Fruit fly (Drosophila melanogaster) whole organism, prepupa: ENCODE results near the gene CG9609.

Experiments used
- CG10631 ChIP-seq: fragments of 200-800 bp; sonication (Bioruptor generic); optimal IDR thresholded peaks from 2 replicates; lab custom pipeline; 2016; ENCODE audit warnings: missing biosample characterization, missing genetic modification characterization
- CG10669 ChIP-seq: fragments of 200-800 bp; sonication (Bioruptor generic); optimal IDR thresholded peaks from 3 replicates; lab custom pipeline; 2018; ENCODE audit warnings: missing biosample characterization, mild to moderate bottlenecking, missing genetic modification characterization, moderate library complexity
- CG11902 ChIP-seq: fragments of 200-800 bp; sonication (Bioruptor generic); optimal IDR thresholded peaks from 3 replicates; lab custom pipeline; 2016; ENCODE audit warnings: missing biosample characterization, missing genetic modification characterization
- CG15336 ChIP-seq: fragments of 200-800 bp; sonication (Bioruptor generic); IDR thresholded peaks from 2 replicates; pipeline ENCODE4 v1.3.6; 2022; ENCODE audit warnings: missing biosample characterization, missing genetic modification characterization
- CG1621 ChIP-seq: fragments of 200-800 bp; sonication (Bioruptor generic); optimal IDR thresholded peaks from 3 replicates; lab custom pipeline; 2018; ENCODE audit warnings: missing biosample characterization, mild to moderate bottlenecking, missing genetic modification characterization
- CG16779 ChIP-seq: fragments of 200-800 bp; sonication (Bioruptor generic); optimal IDR thresholded peaks from 3 replicates; lab custom pipeline; 2017; ENCODE audit warnings: missing biosample characterization, mild to moderate bottlenecking, missing genetic modification characterization
- CG32006 ChIP-seq: fragments of 200-800 bp; sonication (Bioruptor generic); optimal IDR thresholded peaks from 3 replicates; lab custom pipeline; 2017; ENCODE audit warnings: missing biosample characterization, mild to moderate bottlenecking, missing genetic modification characterization
- CG3919 ChIP-seq: fragments of 200-800 bp; sonication (Bioruptor generic); optimal IDR thresholded peaks from 3 replicates; lab custom pipeline; 2016; ENCODE audit warnings: missing biosample characterization, missing genetic modification characterization
- CG4318 ChIP-seq: fragments of 200-800 bp; sonication (Bioruptor generic); optimal IDR thresholded peaks from 3 replicates; lab custom pipeline; 2017; ENCODE audit warnings: missing biosample characterization, mild to moderate bottlenecking, missing genetic modification characterization
- CG6163 ChIP-seq: fragments of 200-800 bp; sonication (Bioruptor generic); IDR thresholded peaks from 3 replicates; pipeline ENCODE4 v1.3.6; 2022; ENCODE audit warnings: missing biosample characterization, missing genetic modification characterization
- CG6792 ChIP-seq: fragments of 200-800 bp; sonication (Bioruptor generic); optimal IDR thresholded peaks from 3 replicates; lab custom pipeline; 2016; ENCODE audit warnings: missing biosample characterization, missing genetic modification characterization
- CG6808 ChIP-seq: fragments of 200-800 bp; sonication (Bioruptor generic); optimal IDR thresholded peaks from 3 replicates; lab custom pipeline; 2017; ENCODE audit warnings: missing biosample characterization, missing genetic modification characterization, mild to moderate bottlenecking, moderate library complexity, missing genetic modification reagents
- CG6854 ChIP-seq: fragments of 200-800 bp; sonication (Bioruptor generic); optimal IDR thresholded peaks from 2 replicates; lab custom pipeline; 2017; ENCODE audit warnings: missing biosample characterization, mild to moderate bottlenecking, missing genetic modification characterization
- CG7368 ChIP-seq: fragments of 200-800 bp; sonication (Bioruptor generic); optimal IDR thresholded peaks from 3 replicates; lab custom pipeline; 2016; ENCODE audit warnings: missing biosample characterization, missing genetic modification characterization
- CG8119 ChIP-seq: fragments of 200-800 bp; sonication (Bioruptor generic); IDR thresholded peaks from 3 replicates; pipeline ENCODE4 v1.3.6; 2022; ENCODE audit warnings: missing biosample characterization, missing genetic modification characterization
- CG8632 ChIP-seq: fragments of 200-800 bp; sonication (Bioruptor generic); optimal IDR thresholded peaks from 3 replicates; lab custom pipeline; 2016; ENCODE audit warnings: missing biosample characterization, missing genetic modification characterization
- Eip75B ChIP-seq: fragments of 200-800 bp; sonication (Bioruptor generic); optimal IDR thresholded peaks from 3 replicates; lab custom pipeline; 2016; ENCODE audit warnings: missing biosample characterization, missing genetic modification characterization
- Eip78C ChIP-seq: fragments of 200-800 bp; sonication (Bioruptor generic); peaks from one replicate; lab custom pipeline; 2016; ENCODE audit warnings: missing biosample characterization, missing genetic modification characterization
- Ets21C ChIP-seq: fragments of 200-800 bp; sonication (Bioruptor generic); optimal IDR thresholded peaks from 3 replicates; lab custom pipeline; 2016; ENCODE audit warnings: missing biosample characterization, missing genetic modification characterization
- Ets96B ChIP-seq: fragments of 200-800 bp; optimal IDR thresholded peaks from 2 replicates; lab custom pipeline; 2019; ENCODE audit warnings: missing biosample characterization, mild to moderate bottlenecking, missing genetic modification characterization, moderate library complexity
- Hr38 ChIP-seq: sonication (Bioruptor generic); optimal IDR thresholded peaks from 2 replicates; lab custom pipeline; 2016; ENCODE audit warnings: missing biosample characterization, missing genetic modification characterization
- OdsH ChIP-seq: fragments of 200-800 bp; sonication (Bioruptor generic); optimal IDR thresholded peaks from 3 replicates; lab custom pipeline; 2016; ENCODE audit warnings: missing biosample characterization, missing genetic modification characterization
- Smox ChIP-seq: fragments of 200-800 bp; sonication (Bioruptor generic); optimal IDR thresholded peaks from 3 replicates; lab custom pipeline; 2016; ENCODE audit warnings: missing biosample characterization, missing genetic modification characterization
- Sox102F ChIP-seq: fragments of 200-800 bp; sonication (Bioruptor generic); optimal IDR thresholded peaks from 2 replicates; lab custom pipeline; 2016; ENCODE audit warnings: missing biosample characterization, mild to moderate bottlenecking, missing genetic modification characterization
- achi ChIP-seq: fragments of 200-800 bp; sonication (Bioruptor generic); optimal IDR thresholded peaks from 3 replicates; lab custom pipeline; 2016; ENCODE audit warnings: missing biosample characterization, missing genetic modification characterization
- cyc ChIP-seq: fragments of 200-800 bp; sonication (Bioruptor generic); optimal IDR thresholded peaks from 3 replicates; lab custom pipeline; 2016; ENCODE audit warnings: missing biosample characterization, missing genetic modification characterization
- dac ChIP-seq: fragments of 200-800 bp; sonication (Bioruptor generic); optimal IDR thresholded peaks from 2 replicates; lab custom pipeline; 2017; ENCODE audit warnings: missing biosample characterization, mild to moderate bottlenecking, missing genetic modification characterization
- dsx ChIP-seq: fragments of 200-800 bp; optimal IDR thresholded peaks from 3 replicates; lab custom pipeline; 2019; ENCODE audit warnings: missing biosample characterization, mild to moderate bottlenecking, missing genetic modification characterization, moderate library complexity; ENCODE audit not compliant: poor library complexity, severe bottlenecking
- eg ChIP-seq: fragments of 200-800 bp; sonication (Bioruptor generic); IDR thresholded peaks from 3 replicates; pipeline ENCODE4 v1.3.6; 2022; ENCODE audit warnings: missing biosample characterization, missing genetic modification characterization
- esn ChIP-seq: fragments of 200-800 bp; sonication (Bioruptor generic); optimal IDR thresholded peaks from 2 replicates; lab custom pipeline; 2016; ENCODE audit warnings: missing biosample characterization, mild to moderate bottlenecking, missing genetic modification characterization, moderate library complexity
- fd59A ChIP-seq: fragments of 200-800 bp; sonication (Bioruptor generic); optimal IDR thresholded peaks from 2 replicates; lab custom pipeline; 2017; ENCODE audit warnings: missing biosample characterization, mild to moderate bottlenecking, missing genetic modification characterization, missing genetic modification reagents
- fkh ChIP-seq: fragments of 200-800 bp; sonication (Bioruptor generic); optimal IDR thresholded peaks from 3 replicates; lab custom pipeline; 2017; ENCODE audit warnings: missing biosample characterization, mild to moderate bottlenecking, missing genetic modification characterization, moderate library complexity
- lz ChIP-seq: fragments of 200-800 bp; sonication (Bioruptor generic); optimal IDR thresholded peaks from 3 replicates; lab custom pipeline; 2016; ENCODE audit warnings: missing biosample characterization, missing genetic modification characterization
- net ChIP-seq: fragments of 200-800 bp; sonication (Bioruptor generic); optimal IDR thresholded peaks from 3 replicates; lab custom pipeline; 2016; ENCODE audit warnings: missing biosample characterization, missing genetic modification characterization
- ss ChIP-seq, 2 experiments: fragments of 200-800 bp; sonication (Bioruptor generic); optimal IDR thresholded peaks; 2 replicates in 1 of 2; 3 replicates in 1 of 2; lab custom pipeline; 2017 to 2018; ENCODE audit warnings: mild to moderate bottlenecking in 2 of 2, missing biosample characterization in 2 of 2, missing genetic modification characterization in 2 of 2, moderate library complexity in 1 of 2
- svp ChIP-seq: fragments of 200-800 bp; sonication (Bioruptor generic); peaks from one replicate; lab custom pipeline; 2016; ENCODE audit warnings: missing biosample characterization, missing genetic modification characterization
- topi ChIP-seq: fragments of 200-800 bp; sonication (Bioruptor generic); optimal IDR thresholded peaks from 3 replicates; lab custom pipeline; 2016; ENCODE audit warnings: missing biosample characterization, missing genetic modification characterization

Gene CG9609

dm6 chrX:16772882-16773827 is 13.7 kb downstream of the CG9609 start (continued):
- TF ChIP-seq fd59A (GFP tag; lab: Kevin White, UChicago) (peak; percentile 0), CG10669 (peak; percentile 75), CG6792 (GFP tag; lab: Kevin White, UChicago) (peak; percentile 26), CG4318 (GFP tag; lab: Kevin White, UChicago) (no peak), CG16779 (no peak), Hr38 (GFP tag; lab: Kevin White, UChicago) (no peak), CG8632 (peak; percentile 2), CG11902 (peak; percentile 16), Eip78C (peak; percentile 91), CG3919 (GFP tag; lab: Kevin White, UChicago) (peak; percentile 70), lz (GFP tag; lab: Kevin White, UChicago) (peak; percentile 21), Eip75B (GFP tag; lab: Kevin White, UChicago) (peak; percentile 65), CG7368 (GFP tag; lab: Kevin White, UChicago) (peak; percentile 49), dsx (GFP tag; lab: Kevin White, UChicago) (peak; percentile 63), OdsH (GFP tag; lab: Kevin White, UChicago) (peak; percentile 50), fkh (GFP tag; lab: Kevin White, UChicago) (no peak), CG6854 (no peak), dac (GFP tag; lab: Kevin White, UChicago) (no peak), eg (GFP tag; lab: Robert Waterston, UW) (peak; percentile 86), CG1621 (tag; lab: Kevin White, UChicago) (peak; percentile 37), CG6808 (peak; percentile 69), Ets96B (tag; lab: Kevin White, UChicago) (peak; percentile 69), svp (GFP tag; lab: Kevin White, UChicago) (peak; percentile 84), esn (GFP tag; lab: Kevin White, UChicago) (peak; percentile 26), cyc (peak; percentile 58), CG15336 (GFP tag; lab: Robert Waterston, UW) (peak; percentile 83), topi (peak; percentile 62), ss (GFP tag; optimal IDR thresholded peaks at IDR 0.05; lab: Kevin White, UChicago) (peak; percentile 70 to 82), CG8119 (peak; percentile 64; the same call in 2 of the 3 replicates)
- TF ChIP-seq, all 60 proteins: peak for 46

dm6 chrX:16768770-16769169 is 18.0 kb downstream of the CG9609 start:
- TF ChIP-seq Sox102F (no peak), CG6792 (GFP tag; lab: Kevin White, UChicago) (no peak), Smox (no peak), CG11902 (no peak), CG32006 (GFP tag; lab: Kevin White, UChicago) (peak; percentile 39), CG6854 (no peak), net (GFP tag; lab: Kevin White, UChicago) (no peak), CG10669 (no peak), Eip78C (peak; percentile 54), achi (GFP tag; lab: Kevin White, UChicago) (no peak), CG10631 (no peak)
- TF ChIP-seq, all 60 proteins: peak for 2

dm6 chrX:16766868-16767431 is 19.9 kb downstream of the CG9609 start:
- TF ChIP-seq eg (GFP tag; lab: Robert Waterston, UW) = 0 out of 3 replicates have a peak, but pooled peaks have one; percentile 9
- TF ChIP-seq Ets21C (GFP tag; lab: Kevin White, UChicago) = no peak
- TF ChIP-seq svp (GFP tag; lab: Kevin White, UChicago) = peak; percentile 45
- 0 out of 3 replicates have a peak, but pooled peaks have one; percentile 16 for TF ChIP-seq CG6163 (GFP tag; lab: Robert Waterston, UW)
- TF ChIP-seq Eip78C = peak; percentile 39
- no peak for TF ChIP-seq fd59A (GFP tag; lab: Kevin White, UChicago)
- 0 out of 2 replicates have a peak, but pooled peaks have one; percentile 26 for TF ChIP-seq CG15336 (GFP tag; lab: Robert Waterston, UW)
- TF ChIP-seq ss (GFP tag; optimal IDR thresholded peaks at IDR 0.05; lab: Kevin White, UChicago) = peak in 1 of 2 experiments; percentile 33
- TF ChIP-seq CG6854 = no peak
- no peak for TF ChIP-seq lz (GFP tag; lab: Kevin White, UChicago)
